Worm (Caenorhabditis elegans): Measurements from ENCODE around the gene C50F4.4.

- no peak for TF ChIP-seq snpc-4 (GFP tag; optimal IDR thresholded peaks at IDR 0.05)
- no peak for TF ChIP-seq snpc-4 (tag; optimal IDR thresholded peaks at IDR 0.05)
- TF ChIP-seq ztf-26 (tag; optimal IDR thresholded peaks at IDR 0.05) = no peak
- TF ChIP-seq F52B5.7 (tag; optimal IDR thresholded peaks at IDR 0.05) = no peak
- TF ChIP-seq ztf-3 (GFP tag; optimal IDR thresholded peaks at IDR 0.05) = no peak
- no peak for TF ChIP-seq unc-62 (GFP tag; optimal IDR thresholded peaks at IDR 0.05)
Observed at ce11 chrV:9568707-9569106, 32.1 kb downstream of the C50F4.4 start, which contains the start of gene F25B3.4.
